Fruit fly (Drosophila melanogaster): ENCODE measurements around the gene ncd.

ncd gene

dm6 chr3R:29771645-29772089 lies 35.3 kb downstream of the ncd start (continued):
- TF ChIP-seq cwo (GFP tag; optimal IDR thresholded peaks at IDR 0.05) = peak; percentile 21
- peak; percentile 59 for TF ChIP-seq Deaf1 (tag; optimal IDR thresholded peaks at IDR 0.05)
- no peak for TF ChIP-seq NK7.1 (GFP tag; optimal IDR thresholded peaks at IDR 0.05)
- no peak for TF ChIP-seq gcm2 (GFP tag; optimal IDR thresholded peaks at IDR 0.05)
- TF ChIP-seq Dbx (GFP tag; IDR thresholded peaks at IDR 0.05) = no peak
- no peak for TF ChIP-seq CG9215 (GFP tag; IDR thresholded peaks at IDR 0.05)
- TF ChIP-seq tna (GFP tag; IDR thresholded peaks at IDR 0.05; ENCODE audit: partially characterized antibody) = peak; percentile 62; the same call in 1 of the 2 replicates
- no peak for TF ChIP-seq CG7963 (GFP tag; IDR thresholded peaks at IDR 0.05; ENCODE audit: partially characterized antibody)
- peak; percentile 80 for TF ChIP-seq twi (tag; optimal IDR thresholded peaks at IDR 0.05)
- TF ChIP-seq CG12942 (GFP tag; optimal IDR thresholded peaks at IDR 0.05) = no peak
- peak; percentile 33; the same call in 1 of the 3 replicates for TF ChIP-seq HLH4C (GFP tag; IDR thresholded peaks at IDR 0.05; ENCODE audit: partially characterized antibody)
- TF ChIP-seq D (optimal IDR thresholded peaks at IDR 0.05) = no peak
- no peak for TF ChIP-seq D (GFP tag; optimal IDR thresholded peaks at IDR 0.05)
- no peak for TF ChIP-seq CG6272 (GFP tag; IDR thresholded peaks at IDR 0.05)
- no peak for TF ChIP-seq CG31388 (GFP tag; optimal IDR thresholded peaks at IDR 0.05)
- no peak for TF ChIP-seq CG14441 (GFP tag; IDR thresholded peaks at IDR 0.05)
- peak; percentile 11 for TF ChIP-seq Atf3 (GFP tag; optimal IDR thresholded peaks at IDR 0.05)
- no peak for TF ChIP-seq grau (tag; optimal IDR thresholded peaks at IDR 0.05)
- no peak for TF ChIP-seq br (optimal IDR thresholded peaks at IDR 0.05)
- TF ChIP-seq Poxn (GFP tag; IDR thresholded peaks at IDR 0.05) = no peak
- no peak for TF ChIP-seq CG9609 (GFP tag; optimal IDR thresholded peaks at IDR 0.05)
- peak; percentile 69 for TF ChIP-seq Med (GFP tag)
- peak; percentile 67 for TF ChIP-seq CG4707 (GFP tag; optimal IDR thresholded peaks at IDR 0.05)
- no peak for TF ChIP-seq vnd (GFP tag; IDR thresholded peaks at IDR 0.05; ENCODE audit: partially characterized antibody)
- peak; percentile 68 for TF ChIP-seq CG13287 (GFP tag; IDR thresholded peaks at IDR 0.05; ENCODE audit: partially characterized antibody)
- TF ChIP-seq CG4404 (GFP tag; IDR thresholded peaks at IDR 0.05) = no peak
- TF ChIP-seq CG12071 (GFP tag; optimal IDR thresholded peaks at IDR 0.05) = no peak
- TF ChIP-seq disco-r (GFP tag; optimal IDR thresholded peaks at IDR 0.05) = peak; percentile 44
- TF ChIP-seq CG10267 (tag; optimal IDR thresholded peaks at IDR 0.05) = no peak
- TF ChIP-seq Doc3 (GFP tag; IDR thresholded peaks at IDR 0.05; ENCODE audit: partially characterized antibody) = no peak
- no peak for TF ChIP-seq CG11085 (GFP tag; IDR thresholded peaks at IDR 0.05)
- TF ChIP-seq Oli (tag; optimal IDR thresholded peaks at IDR 0.05) = no peak
- TF ChIP-seq kni (GFP tag; optimal IDR thresholded peaks at IDR 0.05) = peak; percentile 76
- TF ChIP-seq CG8944 (GFP tag; optimal IDR thresholded peaks at IDR 0.05) = no peak
- TF ChIP-seq stwl (tag; optimal IDR thresholded peaks at IDR 0.05) = no peak
- no peak for TF ChIP-seq Myb (GFP tag; optimal IDR thresholded peaks at IDR 0.05)
- TF ChIP-seq H2.0 (GFP tag; IDR thresholded peaks at IDR 0.05) = no peak
- no peak for TF ChIP-seq CkIIα-i1 (GFP tag; IDR thresholded peaks at IDR 0.05)
- no peak for TF ChIP-seq unpg (GFP tag; optimal IDR thresholded peaks at IDR 0.05)
- TF ChIP-seq z (GFP tag; IDR thresholded peaks at IDR 0.05) = peak; percentile 100
- no peak for TF ChIP-seq CG9817 (tag; optimal IDR thresholded peaks at IDR 0.05)
- TF ChIP-seq Opbp (GFP tag; IDR thresholded peaks at IDR 0.05; ENCODE audit: partially characterized antibody) = 0 out of 3 replicates have a peak, but pooled peaks have one; percentile 13
- no peak for TF ChIP-seq CG12391 (tag; optimal IDR thresholded peaks at IDR 0.05)
- no peak for TF ChIP-seq CG13424 (tag; optimal IDR thresholded peaks at IDR 0.05)
- peak; percentile 99 for TF ChIP-seq kay (GFP tag; optimal IDR thresholded peaks at IDR 0.05)
- TF ChIP-seq Ptx1 (GFP tag; IDR thresholded peaks at IDR 0.05) = no peak
- no peak for TF ChIP-seq CG10147 (GFP tag; optimal IDR thresholded peaks at IDR 0.05)
- no peak for TF ChIP-seq gsb (GFP tag; IDR thresholded peaks at IDR 0.05)
- TF ChIP-seq Mad (GFP tag; optimal IDR thresholded peaks at IDR 0.05) = no peak
- TF ChIP-seq CG10543 (GFP tag; optimal IDR thresholded peaks at IDR 0.05) = no peak
- TF ChIP-seq nau (GFP tag; optimal IDR thresholded peaks at IDR 0.05) = no peak

Data from whole organism, embryonic.